Worm (Caenorhabditis elegans): ENCODE data around the gene Y71H2AL.4.

- TF ChIP-seq skn-1 (tag; optimal IDR thresholded peaks at IDR 0.05): no peak
- no peak for TF ChIP-seq nhr-76 (tag; optimal IDR thresholded peaks at IDR 0.05)
- no peak for TF ChIP-seq ztf-11 (tag; optimal IDR thresholded peaks at IDR 0.05)
- TF ChIP-seq mdl-1 (tag; optimal IDR thresholded peaks at IDR 0.05): no peak
- TF ChIP-seq egl-27 (tag; optimal IDR thresholded peaks at IDR 0.05): no peak
- no peak for TF ChIP-seq nhr-23 (tag; optimal IDR thresholded peaks at IDR 0.05)
- no peak for TF ChIP-seq unc-62 (GFP tag; optimal IDR thresholded peaks at IDR 0.05)
- TF ChIP-seq nhr-11 (tag; optimal IDR thresholded peaks at IDR 0.05): no peak
- TF ChIP-seq fkh-10 (GFP tag; optimal IDR thresholded peaks at IDR 0.05): no peak
- no peak for TF ChIP-seq elt-2 (tag; optimal IDR thresholded peaks at IDR 0.05)
- TF ChIP-seq mml-1 (tag; optimal IDR thresholded peaks at IDR 0.05): no peak
- TF ChIP-seq tbx-2 (tag; optimal IDR thresholded peaks at IDR 0.05): no peak
Measured at ce11 chrIII:2686064-2686463, at the start of gene Y71H2AL.4, which contains the start of the genes Y71H2AL.2 and pbo-1.

Data from whole organism, L3 larva.